Fruit fly (Drosophila melanogaster): ENCODE data around the gene knk.

Gene knk

DNA sequence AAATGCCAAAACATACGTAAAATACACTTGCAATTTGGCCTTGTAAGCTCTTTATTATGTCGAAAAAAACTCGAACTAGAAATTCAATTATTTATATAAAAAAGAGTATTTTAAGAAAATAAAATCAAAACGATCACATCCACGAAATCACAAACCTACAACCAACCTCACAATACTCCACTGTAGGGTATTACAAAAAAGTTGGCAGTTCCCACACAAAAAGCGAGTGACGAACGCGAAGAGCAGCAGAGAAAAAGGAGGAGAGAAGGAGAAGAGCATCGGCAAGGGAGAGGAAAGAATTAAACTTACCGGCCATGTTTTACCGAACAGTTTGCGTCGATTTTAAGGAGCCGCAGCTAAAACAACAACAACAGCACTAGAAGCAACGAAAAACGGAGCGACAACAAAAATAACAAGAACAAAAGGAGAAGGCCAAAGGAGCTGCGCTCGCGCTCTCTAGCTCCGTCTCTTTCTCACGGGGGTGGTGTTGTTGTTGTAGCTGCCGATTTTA lies 7.5 kb upstream of the knk start:
- TF ChIP-seq psq (optimal IDR thresholded peaks at IDR 0.05) (no peak), Dll (optimal IDR thresholded peaks at IDR 0.05) (no peak), pan (optimal IDR thresholded peaks at IDR 0.05) (no peak), CG8478 (optimal IDR thresholded peaks at IDR 0.05) (no peak), usp (GFP tag; optimal IDR thresholded peaks at IDR 0.05) (no peak), EcR (GFP tag; optimal IDR thresholded peaks at IDR 0.05) (no peak)

DNA sequence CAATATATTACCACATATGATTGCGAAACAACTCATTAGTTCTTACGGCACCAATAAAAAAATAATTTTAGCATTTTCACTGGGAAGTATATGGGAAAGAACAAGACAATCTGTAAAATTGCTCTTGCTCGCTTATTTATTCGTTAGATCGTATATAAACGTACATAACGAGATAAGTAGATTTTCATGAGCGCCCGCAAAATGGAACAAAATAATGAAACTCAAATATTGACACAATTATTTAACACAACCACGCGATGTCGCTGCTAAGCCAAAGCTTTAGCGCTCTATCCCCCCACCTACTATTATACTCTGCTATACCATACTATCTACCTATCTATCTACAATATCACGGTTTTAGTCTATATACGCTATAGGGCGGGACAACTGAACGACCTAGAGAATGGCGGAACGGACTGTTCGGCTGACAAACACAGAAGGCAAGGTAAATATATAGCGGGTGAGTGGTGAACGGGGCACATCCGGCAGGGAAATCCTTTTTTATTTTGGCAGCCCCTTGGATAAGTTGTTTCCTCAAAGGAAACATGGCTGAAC lies 5.6 kb upstream of the knk start:
- no peak for TF ChIP-seq usp (GFP tag; optimal IDR thresholded peaks at IDR 0.05)
- TF ChIP-seq EcR (GFP tag; optimal IDR thresholded peaks at IDR 0.05), result no peak
- no peak for TF ChIP-seq psq (optimal IDR thresholded peaks at IDR 0.05)
- TF ChIP-seq Dll (optimal IDR thresholded peaks at IDR 0.05), result no peak
- no peak for TF ChIP-seq CG8478 (optimal IDR thresholded peaks at IDR 0.05)
- no peak for TF ChIP-seq pan (optimal IDR thresholded peaks at IDR 0.05)

- TF ChIP-seq usp (GFP tag; optimal IDR thresholded peaks at IDR 0.05) (no peak), EcR (GFP tag; optimal IDR thresholded peaks at IDR 0.05) (no peak), pan (optimal IDR thresholded peaks at IDR 0.05) (no peak), CG8478 (optimal IDR thresholded peaks at IDR 0.05) (no peak), Dll (optimal IDR thresholded peaks at IDR 0.05) (no peak), psq (optimal IDR thresholded peaks at IDR 0.05) (no peak)
These were observed 4.6 kb upstream of the knk start for dm6 chr3R:10130091-10130490.

- no peak for TF ChIP-seq usp (GFP tag; optimal IDR thresholded peaks at IDR 0.05)
- no peak for TF ChIP-seq Dll (optimal IDR thresholded peaks at IDR 0.05)
- TF ChIP-seq pan (optimal IDR thresholded peaks at IDR 0.05), result no peak
- TF ChIP-seq psq (optimal IDR thresholded peaks at IDR 0.05), result no peak
- no peak for TF ChIP-seq CG8478 (optimal IDR thresholded peaks at IDR 0.05)
- TF ChIP-seq EcR (GFP tag; optimal IDR thresholded peaks at IDR 0.05), result no peak
These were observed 700 bp downstream of the knk start for dm6 chr3R:10124764-10125163.

- no peak for TF ChIP-seq usp (GFP tag; optimal IDR thresholded peaks at IDR 0.05)
- no peak for TF ChIP-seq pan (optimal IDR thresholded peaks at IDR 0.05)
- no peak for TF ChIP-seq EcR (GFP tag; optimal IDR thresholded peaks at IDR 0.05)
- TF ChIP-seq psq (optimal IDR thresholded peaks at IDR 0.05), result no peak
- no peak for TF ChIP-seq Dll (optimal IDR thresholded peaks at IDR 0.05)
These were observed 4.1 kb downstream of the knk start, which contains the start of the genes gammaSnap2 and ATPsynepsilonL for dm6 chr3R:10121266-10121904. TSS of gene gammaSnap2 (minus strand) at chr3R:10121400. TSS of gene ATPsynepsilonL (plus strand) at chr3R:10121773.

DNA sequence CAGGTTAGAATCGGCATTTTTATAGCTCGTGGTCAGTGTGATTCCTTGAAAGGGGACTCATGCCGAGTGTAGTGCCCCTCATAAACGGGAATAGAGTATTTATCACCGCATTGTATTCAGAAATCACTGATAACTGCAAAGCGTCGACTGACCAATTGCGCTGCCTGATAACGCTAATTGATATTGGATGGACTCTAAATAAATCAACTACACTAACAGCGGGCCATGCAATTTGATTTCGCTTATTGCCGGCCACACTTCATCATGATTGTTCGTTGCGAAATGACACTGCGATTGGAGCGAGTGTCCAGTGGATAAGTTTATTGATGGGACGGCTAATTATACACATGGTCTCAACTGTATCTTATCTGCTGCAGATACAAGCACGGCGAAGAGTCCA lies 5.9 kb downstream of the knk start:
- no peak for TF ChIP-seq pan (optimal IDR thresholded peaks at IDR 0.05)
- no peak for TF ChIP-seq EcR (GFP tag; optimal IDR thresholded peaks at IDR 0.05)
- TF ChIP-seq CG8478 (optimal IDR thresholded peaks at IDR 0.05), result no peak
- TF ChIP-seq Dll (optimal IDR thresholded peaks at IDR 0.05), result no peak
- no peak for TF ChIP-seq psq (optimal IDR thresholded peaks at IDR 0.05)
- TF ChIP-seq usp (GFP tag; optimal IDR thresholded peaks at IDR 0.05), result no peak

- TF ChIP-seq psq (optimal IDR thresholded peaks at IDR 0.05) (no peak), CG8478 (optimal IDR thresholded peaks at IDR 0.05) (no peak), usp (GFP tag; optimal IDR thresholded peaks at IDR 0.05) (no peak), pan (optimal IDR thresholded peaks at IDR 0.05) (no peak), EcR (GFP tag; optimal IDR thresholded peaks at IDR 0.05) (no peak), Dll (optimal IDR thresholded peaks at IDR 0.05) (no peak)
These were observed 9.7 kb downstream of the knk start for dm6 chr3R:10115797-10116196.

- TF ChIP-seq psq (optimal IDR thresholded peaks at IDR 0.05) (no peak), pan (optimal IDR thresholded peaks at IDR 0.05) (no peak), usp (GFP tag; optimal IDR thresholded peaks at IDR 0.05) (no peak), CG8478 (optimal IDR thresholded peaks at IDR 0.05) (no peak), EcR (GFP tag; optimal IDR thresholded peaks at IDR 0.05) (no peak), Dll (optimal IDR thresholded peaks at IDR 0.05) (no peak)
These were observed 10.4 kb downstream of the knk start for dm6 chr3R:10114915-10115534.

DNA sequence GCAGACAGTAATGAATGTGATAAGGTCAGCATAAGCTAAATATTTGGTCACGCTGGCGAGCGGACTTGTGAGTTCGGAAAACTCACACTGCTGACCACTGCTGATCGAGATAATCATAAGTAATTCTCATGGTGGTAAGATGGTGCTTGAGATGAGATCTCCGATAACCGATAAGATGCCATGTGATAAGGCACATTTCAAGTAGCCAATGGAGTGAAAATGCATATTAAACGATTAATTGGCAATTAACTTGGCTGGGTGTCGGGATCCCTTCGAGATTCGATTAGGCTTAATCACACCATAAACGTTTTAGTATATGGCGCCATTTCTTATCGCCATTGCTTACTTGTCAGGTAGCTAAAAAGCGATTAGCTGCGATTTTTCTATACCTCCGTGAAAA lies 11.7 kb downstream of the knk start:
- TF ChIP-seq usp (GFP tag; optimal IDR thresholded peaks at IDR 0.05), result no peak
- no peak for TF ChIP-seq psq (optimal IDR thresholded peaks at IDR 0.05)
- no peak for TF ChIP-seq EcR (GFP tag; optimal IDR thresholded peaks at IDR 0.05)
- no peak for TF ChIP-seq Dll (optimal IDR thresholded peaks at IDR 0.05)
- no peak for TF ChIP-seq pan (optimal IDR thresholded peaks at IDR 0.05)
- TF ChIP-seq CG8478 (optimal IDR thresholded peaks at IDR 0.05), result no peak

DNA sequence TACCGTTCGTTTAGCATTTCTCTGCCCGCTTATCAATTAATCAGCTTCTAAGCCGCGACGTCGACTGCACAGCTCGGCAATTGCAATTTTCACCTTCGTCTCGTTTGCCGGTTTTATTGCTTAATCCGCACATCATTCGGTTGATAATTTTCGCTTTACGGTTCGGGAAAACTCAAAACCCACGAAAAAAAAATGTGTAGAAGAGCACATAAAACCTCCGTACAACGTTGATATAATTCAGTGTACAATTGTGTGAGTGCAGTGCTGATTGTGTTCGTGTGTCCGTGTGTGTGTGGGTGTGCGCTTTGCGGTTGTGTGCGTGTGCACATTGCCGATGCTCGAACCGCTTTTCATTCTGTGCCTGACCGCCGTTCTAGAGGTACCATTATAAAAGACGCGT lies 13.3 kb downstream of the knk start, which contains the start of gene CAH7:
TSS of gene CAH7 (plus strand) at position 43 of the 400 bp plus-strand sequence.
- TF ChIP-seq CG8478 (optimal IDR thresholded peaks at IDR 0.05) (no peak), Dll (optimal IDR thresholded peaks at IDR 0.05) (no peak), pan (optimal IDR thresholded peaks at IDR 0.05) (no peak)

DNA sequence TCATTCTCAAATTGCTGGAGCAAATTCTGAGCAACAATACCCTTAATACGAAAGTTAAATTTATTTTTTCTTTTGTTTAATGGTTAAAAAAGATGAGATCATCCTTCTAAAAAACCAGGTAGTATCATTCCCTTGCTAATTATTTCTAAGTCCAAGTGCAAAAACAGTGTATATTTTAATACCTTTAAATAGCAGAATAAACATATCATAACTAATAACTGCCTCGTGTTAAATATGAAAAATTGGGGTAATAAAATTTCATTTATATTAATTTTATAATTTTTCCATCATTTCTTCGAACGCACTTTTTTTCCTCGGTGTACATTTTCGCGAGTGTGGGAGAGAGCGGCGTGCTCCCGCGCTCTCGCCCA lies 13.7 kb downstream of the knk start:
- no peak for TF ChIP-seq Dll (optimal IDR thresholded peaks at IDR 0.05)
- no peak for TF ChIP-seq CG8478 (optimal IDR thresholded peaks at IDR 0.05)
- no peak for TF ChIP-seq EcR (GFP tag; optimal IDR thresholded peaks at IDR 0.05)
- no peak for TF ChIP-seq pan (optimal IDR thresholded peaks at IDR 0.05)
- no peak for TF ChIP-seq psq (optimal IDR thresholded peaks at IDR 0.05)
- no peak for TF ChIP-seq usp (GFP tag; optimal IDR thresholded peaks at IDR 0.05)

- TF ChIP-seq pan (optimal IDR thresholded peaks at IDR 0.05), result no peak
- no peak for TF ChIP-seq psq (optimal IDR thresholded peaks at IDR 0.05)
- no peak for TF ChIP-seq usp (GFP tag; optimal IDR thresholded peaks at IDR 0.05)
- TF ChIP-seq EcR (GFP tag; optimal IDR thresholded peaks at IDR 0.05), result no peak
These were observed 14.2 kb downstream of the knk start for dm6 chr3R:10111150-10111814.

All from whole organism.